1 fruit fly cellular context compared by ENCODE assay signal in the genomic region with DNA sequence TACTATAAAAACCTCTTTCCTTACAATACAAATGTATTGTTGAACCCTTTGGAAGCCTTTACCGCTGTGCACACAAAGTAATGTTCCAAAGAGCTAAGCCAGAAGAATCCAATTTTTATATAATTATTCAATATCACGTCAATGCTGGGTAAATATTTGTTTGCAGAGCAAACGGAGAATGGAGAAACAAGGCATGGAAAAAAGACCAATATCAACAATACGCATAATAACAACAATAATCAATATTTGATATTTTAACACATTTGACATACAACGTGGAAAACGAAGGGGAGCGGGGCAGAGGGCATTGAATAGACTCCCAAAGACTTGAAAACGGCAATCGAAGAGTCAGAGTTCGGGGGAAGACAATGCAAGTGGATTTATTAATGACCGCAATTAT.
A peak's percentile ranks its signal among the peaks of the same experiment; 100 is the strongest.
TF ChIP-seq lines count a peak whose summit lies in the region.

No protein-coding gene starts in this region.

TF ChIP-seq in whole organism, embryonic, 481 proteins besides CTCF, POLR2A, EP300 and RAD21 (continued from another document and continues in another):
- TF ChIP-seq lilli (GFP tag; optimal IDR thresholded peaks at IDR 0.05; lab: Kevin White, UChicago), result no peak
- TF ChIP-seq Awh (GFP tag; IDR thresholded peaks at IDR 0.05; lab: Robert Waterston, UW), result peak; percentile 54; the same call in 1 of the 2 replicates
- no peak for TF ChIP-seq hth (optimal IDR thresholded peaks at IDR 0.05; lab: Kevin White, UChicago)
- TF ChIP-seq dmrt99B (tag; optimal IDR thresholded peaks at IDR 0.05; lab: Kevin White, UChicago), result peak; percentile 69
- no peak for TF ChIP-seq Lim3 (GFP tag; IDR thresholded peaks at IDR 0.05; lab: Robert Waterston, UW)
- no peak for TF ChIP-seq ham (GFP tag; IDR thresholded peaks at IDR 0.05; lab: Robert Waterston, UW)
- TF ChIP-seq sd (tag; optimal IDR thresholded peaks at IDR 0.05; lab: Kevin White, UChicago), result peak; percentile 42
- peak; percentile 1 for TF ChIP-seq CG8290 (GFP tag; optimal IDR thresholded peaks at IDR 0.05; lab: Kevin White, UChicago)
- TF ChIP-seq CG8290 (tag; optimal IDR thresholded peaks at IDR 0.05; lab: Kevin White, UChicago), result peak; percentile 59 to 85
- TF ChIP-seq CG6813 (GFP tag; optimal IDR thresholded peaks at IDR 0.05; lab: Kevin White, UChicago), result peak; percentile 81
- 0 out of 2 replicates have a peak, but pooled peaks have one; percentile 25 for TF ChIP-seq CG11247 (GFP tag; IDR thresholded peaks at IDR 0.05; lab: Robert Waterston, UW)
- peak in 1 of 2 experiments; percentile 16 for TF ChIP-seq Pdp1 (GFP tag; optimal IDR thresholded peaks at IDR 0.05; lab: Kevin White, UChicago)
- peak; percentile 1 for TF ChIP-seq Six4 (GFP tag; optimal IDR thresholded peaks at IDR 0.05; lab: Kevin White, UChicago)
- no peak for TF ChIP-seq jigr1 (GFP tag; IDR thresholded peaks at IDR 0.05; lab: Robert Waterston, UW)
- no peak for TF ChIP-seq Gug (GFP tag; IDR thresholded peaks at IDR 0.05; lab: Robert Waterston, UW)
- TF ChIP-seq crol (GFP tag; IDR thresholded peaks at IDR 0.05; lab: Robert Waterston, UW), result peak; percentile 30; the same call in 1 of the 2 replicates
- peak; percentile 81 for TF ChIP-seq CG18599 (GFP tag; optimal IDR thresholded peaks at IDR 0.05; lab: Kevin White, UChicago)
- TF ChIP-seq Trl (optimal IDR thresholded peaks at IDR 0.05; lab: Kevin White, UChicago), result no peak
- no peak for TF ChIP-seq Trl (GFP tag; optimal IDR thresholded peaks at IDR 0.05; lab: Kevin White, UChicago)
- TF ChIP-seq CG33213 (GFP tag; optimal IDR thresholded peaks at IDR 0.05; lab: Kevin White, UChicago), result peak; percentile 40
- no peak for TF ChIP-seq en (GFP tag; optimal IDR thresholded peaks at IDR 0.05; lab: Kevin White, UChicago)
- peak; percentile 47 for TF ChIP-seq CG11723 (GFP tag; optimal IDR thresholded peaks at IDR 0.05; lab: Kevin White, UChicago)
- TF ChIP-seq gsb (GFP tag; IDR thresholded peaks at IDR 0.05; lab: Robert Waterston, UW), result no peak
- peak; percentile 69 for TF ChIP-seq CG10147 (GFP tag; optimal IDR thresholded peaks at IDR 0.05; lab: Kevin White, UChicago)
- TF ChIP-seq CrebB (tag; optimal IDR thresholded peaks at IDR 0.05; lab: Kevin White, UChicago), result peak; percentile 87
- 0 out of 2 replicates have a peak, but pooled peaks have one; percentile 5 for TF ChIP-seq CG32532 (GFP tag; IDR thresholded peaks at IDR 0.05; lab: Robert Waterston, UW)
- peak; percentile 54 for TF ChIP-seq CG18262 (tag; optimal IDR thresholded peaks at IDR 0.05; lab: Kevin White, UChicago)
- TF ChIP-seq PHDP (tag; optimal IDR thresholded peaks at IDR 0.05; lab: Kevin White, UChicago), result peak; percentile 83
- TF ChIP-seq CG9609 (GFP tag; optimal IDR thresholded peaks at IDR 0.05; lab: Kevin White, UChicago), result peak; percentile 45
- TF ChIP-seq BtbVII (GFP tag; optimal IDR thresholded peaks at IDR 0.05; lab: Kevin White, UChicago), result peak; percentile 86
- peak; percentile 72 for TF ChIP-seq CG12299 (tag; optimal IDR thresholded peaks at IDR 0.05; lab: Kevin White, UChicago)
- TF ChIP-seq Aef1 (GFP tag; IDR thresholded peaks at IDR 0.05; lab: Robert Waterston, UW), result no peak
- TF ChIP-seq Bteb2 (GFP tag; optimal IDR thresholded peaks at IDR 0.05; lab: Kevin White, UChicago), result peak; percentile 43
- TF ChIP-seq CG14014 (GFP tag; IDR thresholded peaks at IDR 0.05; lab: Robert Waterston, UW), result peak; percentile 74; the same call in 1 of the 2 replicates
- TF ChIP-seq gem (tag; optimal IDR thresholded peaks at IDR 0.05; lab: Kevin White, UChicago), result peak; percentile 71
- peak; percentile 8 for TF ChIP-seq CG3838 (GFP tag; optimal IDR thresholded peaks at IDR 0.05; lab: Kevin White, UChicago)
- no peak for TF ChIP-seq CG5245 (GFP tag; optimal IDR thresholded peaks at IDR 0.05; lab: Kevin White, UChicago)
- TF ChIP-seq HLHmδ (GFP tag; optimal IDR thresholded peaks at IDR 0.05; lab: Kevin White, UChicago), result no peak
- no peak for TF ChIP-seq vfl (GFP tag; optimal IDR thresholded peaks at IDR 0.05; lab: Kevin White, UChicago)
- peak; percentile 22 to 74 for TF ChIP-seq chif (GFP tag; optimal IDR thresholded peaks at IDR 0.05; lab: Kevin White, UChicago)
- TF ChIP-seq chm (GFP tag; IDR thresholded peaks at IDR 0.05; lab: Robert Waterston, UW), result peak; percentile 94
- TF ChIP-seq CG9817 (tag; optimal IDR thresholded peaks at IDR 0.05; lab: Kevin White, UChicago), result peak; percentile 38
- no peak for TF ChIP-seq jing (GFP tag; optimal IDR thresholded peaks at IDR 0.05; lab: Kevin White, UChicago)
- peak; percentile 72 for TF ChIP-seq CG2875 (GFP tag; optimal IDR thresholded peaks at IDR 0.05; lab: Kevin White, UChicago)
- no peak for TF ChIP-seq al (GFP tag; IDR thresholded peaks at IDR 0.05; lab: Robert Waterston, UW)
- peak; percentile 72; the same call in 2 of the 3 replicates for TF ChIP-seq otp (GFP tag; IDR thresholded peaks at IDR 0.05; lab: Robert Waterston, UW)
- TF ChIP-seq dimm (GFP tag; IDR thresholded peaks at IDR 0.05; lab: Robert Waterston, UW), result no peak
- TF ChIP-seq CG10959 (GFP tag; IDR thresholded peaks at IDR 0.05; lab: Robert Waterston, UW), result no peak
- TF ChIP-seq CG7357 (GFP tag; IDR thresholded peaks at IDR 0.05; lab: Robert Waterston, UW), result no peak
- TF ChIP-seq Taf1 (GFP tag; IDR thresholded peaks at IDR 0.05; lab: Robert Waterston, UW), result no peak
- TF ChIP-seq repo (GFP tag; optimal IDR thresholded peaks at IDR 0.05; lab: Kevin White, UChicago), result no peak
- peak; percentile 87 for TF ChIP-seq Asciz (GFP tag; optimal IDR thresholded peaks at IDR 0.05; lab: Kevin White, UChicago)
- peak; percentile 45 for TF ChIP-seq salm (tag; optimal IDR thresholded peaks at IDR 0.05; lab: Kevin White, UChicago)
- TF ChIP-seq Hand (GFP tag; optimal IDR thresholded peaks at IDR 0.05; lab: Kevin White, UChicago), result peak; percentile 48
- peak; percentile 32 for TF ChIP-seq CG8089 (GFP tag; optimal IDR thresholded peaks at IDR 0.05; lab: Kevin White, UChicago)
- peak; percentile 52 for TF ChIP-seq CG4854 (GFP tag; optimal IDR thresholded peaks at IDR 0.05; lab: Kevin White, UChicago)
- TF ChIP-seq CG5180 (GFP tag; optimal IDR thresholded peaks at IDR 0.05; lab: Kevin White, UChicago), result peak; percentile 63
- no peak for TF ChIP-seq CG10565 (GFP tag; optimal IDR thresholded peaks at IDR 0.05; lab: Kevin White, UChicago)
- TF ChIP-seq CG15601 (tag; optimal IDR thresholded peaks at IDR 0.05; lab: Kevin White, UChicago), result peak; percentile 86
- peak; percentile 48 for TF ChIP-seq HLH54F (GFP tag; optimal IDR thresholded peaks at IDR 0.05; lab: Kevin White, UChicago)
- peak in 1 of 2 experiments; percentile 54 for TF ChIP-seq Eip74EF (GFP tag; optimal IDR thresholded peaks at IDR 0.05; lab: Kevin White, UChicago)
- peak; percentile 50 for TF ChIP-seq CG6254 (GFP tag; optimal IDR thresholded peaks at IDR 0.05; lab: Kevin White, UChicago)
- TF ChIP-seq Rfx (GFP tag; IDR thresholded peaks at IDR 0.05; lab: Robert Waterston, UW), result peak; percentile 8; the same call in 1 of the 2 replicates
- TF ChIP-seq CG13894 (tag; optimal IDR thresholded peaks at IDR 0.05; lab: Kevin White, UChicago), result peak; percentile 10
- TF ChIP-seq Side (GFP tag; optimal IDR thresholded peaks at IDR 0.05; lab: Kevin White, UChicago), result peak; percentile 47
- TF ChIP-seq CG12769 (tag; optimal IDR thresholded peaks at IDR 0.05; lab: Kevin White, UChicago), result peak; percentile 52
- TF ChIP-seq CG14441 (GFP tag; IDR thresholded peaks at IDR 0.05; lab: Robert Waterston, UW), result 0 out of 2 replicates have a peak, but pooled peaks have one; percentile 12
- peak; percentile 11 for TF ChIP-seq CG10462 (GFP tag; optimal IDR thresholded peaks at IDR 0.05; lab: Kevin White, UChicago)
- TF ChIP-seq kni (GFP tag; optimal IDR thresholded peaks at IDR 0.05; lab: Kevin White, UChicago), result peak; percentile 47
- peak; percentile 55 for TF ChIP-seq CG34376 (GFP tag; optimal IDR thresholded peaks at IDR 0.05; lab: Kevin White, UChicago)
- peak; percentile 77 for TF ChIP-seq CG3407 (GFP tag; optimal IDR thresholded peaks at IDR 0.05; lab: Kevin White, UChicago)
- TF ChIP-seq CG8281 (tag; optimal IDR thresholded peaks at IDR 0.05; lab: Kevin White, UChicago), result peak; percentile 53
- TF ChIP-seq CG10267 (tag; optimal IDR thresholded peaks at IDR 0.05; lab: Kevin White, UChicago), result peak; percentile 42
- TF ChIP-seq CG16813 (GFP tag; IDR thresholded peaks at IDR 0.05; lab: Robert Waterston, UW; ENCODE audit: partially characterized antibody), result no peak
- TF ChIP-seq zfh1 (GFP tag; IDR thresholded peaks at IDR 0.05; lab: Robert Waterston, UW), result no peak
- TF ChIP-seq CG2202 (tag; optimal IDR thresholded peaks at IDR 0.05; lab: Kevin White, UChicago), result peak; percentile 84
- no peak for TF ChIP-seq CG6791 (GFP tag; IDR thresholded peaks at IDR 0.05; lab: Robert Waterston, UW; ENCODE audit: partially characterized antibody)
- TF ChIP-seq CG30431 (GFP tag; optimal IDR thresholded peaks at IDR 0.05; lab: Kevin White, UChicago), result no peak
- peak; percentile 39 for TF ChIP-seq CG16863 (GFP tag; optimal IDR thresholded peaks at IDR 0.05; lab: Kevin White, UChicago)
- no peak for TF ChIP-seq fru (optimal IDR thresholded peaks at IDR 0.05; lab: Kevin White, UChicago)
- no peak for TF ChIP-seq Usf (GFP tag; optimal IDR thresholded peaks at IDR 0.05; lab: Kevin White, UChicago)
- TF ChIP-seq CG8388 (GFP tag; optimal IDR thresholded peaks at IDR 0.05; lab: Kevin White, UChicago), result peak; percentile 16
- TF ChIP-seq Xrp1 (GFP tag; IDR thresholded peaks at IDR 0.05; lab: Robert Waterston, UW), result peak; percentile 37; the same call in 1 of the 2 replicates
- TF ChIP-seq CG9932 (GFP tag; IDR thresholded peaks at IDR 0.05; lab: Robert Waterston, UW), result no peak
- peak; percentile 33 for TF ChIP-seq CG18476 (GFP tag; optimal IDR thresholded peaks at IDR 0.05; lab: Kevin White, UChicago)
- TF ChIP-seq CG33557 (GFP tag; optimal IDR thresholded peaks at IDR 0.05; lab: Kevin White, UChicago), result peak; percentile 88
- peak; percentile 73 for TF ChIP-seq fd64A (GFP tag; optimal IDR thresholded peaks at IDR 0.05; lab: Kevin White, UChicago)
- peak; percentile 29 for TF ChIP-seq CG6765 (GFP tag; optimal IDR thresholded peaks at IDR 0.05; lab: Kevin White, UChicago)
- TF ChIP-seq Dek (tag; optimal IDR thresholded peaks at IDR 0.05; lab: Kevin White, UChicago), result peak; percentile 50
- peak; percentile 47 for TF ChIP-seq Sry-β (GFP tag; optimal IDR thresholded peaks at IDR 0.05; lab: Kevin White, UChicago)
- peak; percentile 11 for TF ChIP-seq mirr (GFP tag; optimal IDR thresholded peaks at IDR 0.05; lab: Kevin White, UChicago)
- TF ChIP-seq Atf3 (GFP tag; optimal IDR thresholded peaks at IDR 0.05; lab: Kevin White, UChicago), result peak; percentile 12
- TF ChIP-seq HHEX (GFP tag; optimal IDR thresholded peaks at IDR 0.05; lab: Kevin White, UChicago), result peak; percentile 56
- TF ChIP-seq chinmo (GFP tag; IDR thresholded peaks at IDR 0.05; lab: Robert Waterston, UW; ENCODE audit: partially characterized antibody), result no peak
- TF ChIP-seq so (GFP tag; IDR thresholded peaks at IDR 0.05; lab: Robert Waterston, UW), result peak; percentile 45; the same call in 1 of the 3 replicates
- TF ChIP-seq E2f2 (GFP tag; IDR thresholded peaks at IDR 0.05; lab: Robert Waterston, UW), result 0 out of 2 replicates have a peak, but pooled peaks have one; percentile 21
- TF ChIP-seq CG6854 (GFP tag; optimal IDR thresholded peaks at IDR 0.05; lab: Kevin White, UChicago), result peak; percentile 56
- TF ChIP-seq CG12236 (GFP tag; optimal IDR thresholded peaks at IDR 0.05; lab: Kevin White, UChicago), result peak; percentile 8
- peak; percentile 15 for TF ChIP-seq Max (GFP tag; optimal IDR thresholded peaks at IDR 0.05; lab: Kevin White, UChicago)
- TF ChIP-seq Drgx (GFP tag; IDR thresholded peaks at IDR 0.05; lab: Robert Waterston, UW), result no peak
- peak in 1 of 2 experiments; percentile 72 for TF ChIP-seq bsh (GFP tag; optimal IDR thresholded peaks at IDR 0.05; lab: Kevin White, UChicago)
- peak; percentile 67 for TF ChIP-seq Vsx1 (GFP tag; optimal IDR thresholded peaks at IDR 0.05; lab: Kevin White, UChicago)
- TF ChIP-seq sqz (GFP tag; optimal IDR thresholded peaks at IDR 0.05; lab: Kevin White, UChicago), result peak; percentile 26
- no peak for TF ChIP-seq H15 (GFP tag; IDR thresholded peaks at IDR 0.05; lab: Robert Waterston, UW)
- TF ChIP-seq Kr (GFP tag; optimal IDR thresholded peaks at IDR 0.05; lab: Kevin White, UChicago), result peak; percentile 85
- TF ChIP-seq Oli (tag; optimal IDR thresholded peaks at IDR 0.05; lab: Kevin White, UChicago), result peak; percentile 29
- peak; percentile 51 for TF ChIP-seq CG3163 (GFP tag; optimal IDR thresholded peaks at IDR 0.05; lab: Kevin White, UChicago)
- TF ChIP-seq CG12391 (tag; optimal IDR thresholded peaks at IDR 0.05; lab: Kevin White, UChicago), result peak; percentile 53
- peak; percentile 55; the same call in 1 of the 2 replicates for TF ChIP-seq HLH3B (GFP tag; IDR thresholded peaks at IDR 0.05; lab: Robert Waterston, UW)
- TF ChIP-seq h (optimal IDR thresholded peaks at IDR 0.05; lab: Kevin White, UChicago), result no peak
- peak; percentile 29 for TF ChIP-seq gro (GFP tag; optimal IDR thresholded peaks at IDR 0.05; lab: Kevin White, UChicago)
- TF ChIP-seq sob (GFP tag; IDR thresholded peaks at IDR 0.05; lab: Robert Waterston, UW), result peak; percentile 59; the same call in 1 of the 2 replicates
- TF ChIP-seq sr (GFP tag; IDR thresholded peaks at IDR 0.05; lab: Robert Waterston, UW), result no peak
- TF ChIP-seq CG12104 (GFP tag; optimal IDR thresholded peaks at IDR 0.05; lab: Kevin White, UChicago), result peak; percentile 59
- peak; percentile 0 for TF ChIP-seq shn (GFP tag; optimal IDR thresholded peaks at IDR 0.05; lab: Kevin White, UChicago)
- TF ChIP-seq CG4730 (GFP tag; IDR thresholded peaks at IDR 0.05; lab: Robert Waterston, UW), result no peak
- TF ChIP-seq CG7987 (GFP tag; optimal IDR thresholded peaks at IDR 0.05; lab: Kevin White, UChicago), result peak; percentile 88
- peak; percentile 60 for TF ChIP-seq bab2 (GFP tag; optimal IDR thresholded peaks at IDR 0.05; lab: Kevin White, UChicago)
- TF ChIP-seq CG11093 (GFP tag; IDR thresholded peaks at IDR 0.05; lab: Robert Waterston, UW), result no peak
- peak; percentile 41 for TF ChIP-seq ash1 (GFP tag; optimal IDR thresholded peaks at IDR 0.05; lab: Kevin White, UChicago)
- peak; percentile 23 for TF ChIP-seq Atf-2 (GFP tag; optimal IDR thresholded peaks at IDR 0.05; lab: Kevin White, UChicago)
- peak; percentile 77 for TF ChIP-seq tap (tag; optimal IDR thresholded peaks at IDR 0.05; lab: Kevin White, UChicago)
- no peak for TF ChIP-seq CG34224 (GFP tag; IDR thresholded peaks at IDR 0.05; lab: Robert Waterston, UW; ENCODE audit: partially characterized antibody)
- TF ChIP-seq CG31441 (GFP tag; IDR thresholded peaks at IDR 0.05; lab: Robert Waterston, UW), result peak; percentile 45; the same call in 1 of the 2 replicates
- TF ChIP-seq gsb-n (tag; optimal IDR thresholded peaks at IDR 0.05; lab: Kevin White, UChicago), result peak; percentile 68
- TF ChIP-seq onecut (GFP tag; IDR thresholded peaks at IDR 0.05; lab: Robert Waterston, UW), result peak; percentile 53
